Fruit fly (Drosophila melanogaster) Kc167 (cell line): Measurements from ENCODE around the gene CG15549.

Source experiments
- Myc ChIP-seq: fragments of >200 bp; optimal IDR thresholded peaks from 2 replicates; lab custom pipeline; 2017; ENCODE audit warnings: missing external identifiers
- Sin3A ChIP-seq: fragments of >200 bp; optimal IDR thresholded peaks from 2 replicates; lab custom pipeline; 2018; ENCODE audit warnings: missing external identifiers
- h ChIP-seq: fragments of >200 bp; optimal IDR thresholded peaks from 3 replicates; lab custom pipeline; 2018; ENCODE audit warnings: missing external identifiers
- insv ChIP-seq: fragments of >200 bp; optimal IDR thresholded peaks from 3 replicates; lab custom pipeline; 2018; ENCODE audit warnings: missing external identifiers
- psq ChIP-seq: fragments of >200 bp; optimal IDR thresholded peaks from 2 replicates; lab custom pipeline; 2017; ENCODE audit warnings: missing external identifiers
- ttk ChIP-seq: sonication (Bioruptor generic); optimal IDR thresholded peaks from 2 replicates; lab custom pipeline; 2017; ENCODE audit warnings: missing external identifiers

Gene CG15549

DNA sequence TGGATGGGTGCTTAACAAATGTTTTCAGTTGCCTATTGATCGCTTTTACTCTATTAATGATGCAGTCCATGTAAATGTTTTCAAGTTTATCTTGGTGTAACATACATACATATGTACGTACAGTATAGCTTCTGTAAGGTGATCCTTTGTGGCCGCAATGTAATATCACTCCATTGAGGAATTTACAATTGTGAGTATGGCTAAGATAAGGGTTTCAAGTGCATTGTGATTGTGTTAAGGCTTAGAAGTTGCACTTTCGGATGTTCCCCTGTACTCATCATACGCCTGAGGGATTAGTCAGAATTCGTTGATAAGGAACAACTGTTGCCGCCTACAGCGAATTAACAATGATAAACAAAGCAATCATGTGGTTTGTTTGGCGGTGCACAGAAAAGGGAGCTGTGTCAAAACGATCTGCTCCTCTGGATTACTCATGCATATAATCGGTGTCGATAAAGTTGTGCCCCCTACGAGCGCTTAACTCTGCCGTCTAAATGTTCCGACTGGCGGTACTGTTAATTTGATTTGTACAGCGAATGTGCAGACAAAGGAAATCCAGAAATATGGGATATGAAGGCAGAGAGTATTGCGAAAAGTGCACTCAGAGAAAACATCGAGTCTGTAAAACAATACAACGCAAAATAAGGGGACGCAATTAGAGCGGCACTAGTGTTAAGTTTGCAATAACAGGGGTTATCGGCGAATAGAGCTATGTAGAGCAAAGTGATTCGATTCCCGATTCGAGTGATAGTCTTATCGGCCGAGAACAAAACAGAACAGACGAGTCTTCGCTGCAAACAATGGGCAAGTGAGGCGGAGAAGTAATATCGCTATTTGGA lies 48.4 kb downstream of the CG15549 start:
- TF ChIP-seq insv (lab: Kevin White, UChicago): no peak
- no peak for TF ChIP-seq Myc (lab: Kevin White, UChicago)
- TF ChIP-seq Sin3A (lab: Kevin White, UChicago): no peak
- no peak for TF ChIP-seq h (lab: Kevin White, UChicago)

DNA sequence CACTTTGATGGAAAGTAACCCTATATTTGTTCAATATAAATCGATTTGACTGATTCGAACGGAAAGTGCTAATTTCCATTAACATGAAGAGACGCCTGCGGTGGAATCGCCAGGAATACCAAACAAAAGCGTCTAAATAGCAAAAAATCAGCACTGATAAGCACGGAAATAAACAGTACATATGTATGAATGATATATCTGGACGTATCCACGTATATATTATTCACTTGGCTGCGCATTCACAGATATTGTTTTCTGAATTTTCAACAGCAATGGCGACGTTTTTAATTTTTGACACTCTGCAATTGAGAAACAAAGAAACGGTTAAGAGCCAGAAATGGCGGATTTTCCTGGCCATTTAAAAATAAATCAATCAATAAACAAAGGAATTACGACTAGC lies 49.0 kb downstream of the CG15549 start:
- TF ChIP-seq h (lab: Kevin White, UChicago): no peak
- no peak for TF ChIP-seq Sin3A (lab: Kevin White, UChicago)
- no peak for TF ChIP-seq insv (lab: Kevin White, UChicago)
- no peak for TF ChIP-seq ttk (lab: Kevin White, UChicago)
- TF ChIP-seq psq (lab: Kevin White, UChicago): no peak
- no peak for TF ChIP-seq Myc (lab: Kevin White, UChicago)

DNA sequence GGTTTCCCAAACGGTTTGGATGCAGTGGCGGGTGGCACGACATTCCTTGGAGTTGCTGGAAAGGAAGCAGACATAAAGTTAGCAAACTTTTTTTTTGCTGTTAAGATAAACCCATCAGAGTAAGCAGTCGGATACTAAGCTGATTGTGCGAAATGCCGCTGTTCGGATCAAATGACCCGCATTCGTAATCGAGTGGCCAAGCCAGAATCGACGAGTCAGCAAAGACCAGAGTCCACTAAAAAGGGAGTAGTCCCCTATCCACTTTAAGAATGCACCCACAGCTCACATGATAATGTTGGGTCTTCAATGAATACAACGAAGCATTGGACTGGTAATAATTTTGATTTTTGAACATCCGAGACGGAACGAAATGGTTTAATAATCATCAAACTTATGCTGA lies 49.5 kb downstream of the CG15549 start:
- TF ChIP-seq insv (lab: Kevin White, UChicago): no peak
- no peak for TF ChIP-seq Sin3A (lab: Kevin White, UChicago)
- no peak for TF ChIP-seq ttk (lab: Kevin White, UChicago)
- no peak for TF ChIP-seq psq (lab: Kevin White, UChicago)
- no peak for TF ChIP-seq h (lab: Kevin White, UChicago)
- no peak for TF ChIP-seq Myc (lab: Kevin White, UChicago)
